Fruit fly (Drosophila melanogaster) whole organism, embryonic: ENCODE data around the gene CG44040.

ENCODE experiments used
- ATbp ChIP-seq: fragments of 200-800 bp; sonication (Bioruptor generic); optimal IDR thresholded peaks from 2 replicates; lab custom pipeline; 2017; ENCODE audit warnings: missing biosample characterization, mild to moderate bottlenecking, missing genetic modification characterization, missing genetic modification reagents
- Bdp1 ChIP-seq: fragments of 200-800 bp; sonication (Bioruptor generic); optimal IDR thresholded peaks from 3 replicates; lab custom pipeline; 2016; ENCODE audit warnings: missing biosample characterization, missing genetic modification characterization
- CG10462 ChIP-seq: fragments of 200-800 bp; sonication (Bioruptor generic); optimal IDR thresholded peaks from 2 replicates; lab custom pipeline; 2016; ENCODE audit warnings: missing biosample characterization, missing genetic modification characterization
- CG10565 ChIP-seq: fragments of 200-800 bp; sonication (Bioruptor generic); optimal IDR thresholded peaks from 3 replicates; lab custom pipeline; 2016; ENCODE audit warnings: missing biosample characterization, mild to moderate bottlenecking, missing genetic modification characterization
- CG10979 ChIP-seq: fragments of 200-800 bp; sonication (Bioruptor generic); optimal IDR thresholded peaks from 2 replicates; lab custom pipeline; 2018; ENCODE audit warnings: missing biosample characterization, mild to moderate bottlenecking, missing genetic modification characterization, moderate library complexity
- CG11398 ChIP-seq: fragments of 200-800 bp; sonication (Bioruptor generic); optimal IDR thresholded peaks from 2 replicates; lab custom pipeline; 2016; ENCODE audit warnings: missing biosample characterization, missing genetic modification characterization
- CG15073 ChIP-seq: fragments of 200-800 bp; sonication (Bioruptor generic); optimal IDR thresholded peaks from 2 replicates; lab custom pipeline; 2016; ENCODE audit warnings: missing biosample characterization, missing genetic modification characterization
- CG15696 ChIP-seq: fragments of 200-800 bp; sonication (Bioruptor generic); optimal IDR thresholded peaks from 2 replicates; lab custom pipeline; 2019; ENCODE audit warnings: missing biosample characterization, mild to moderate bottlenecking, missing genetic modification characterization, moderate library complexity
- CG17359 ChIP-seq: fragments of 200-800 bp; sonication (Bioruptor generic); optimal IDR thresholded peaks from 3 replicates; lab custom pipeline; 2018; ENCODE audit warnings: missing biosample characterization, mild to moderate bottlenecking, missing genetic modification characterization, moderate library complexity
- CG18011 ChIP-seq: fragments of 200-800 bp; sonication (Bioruptor generic); optimal IDR thresholded peaks from 2 replicates; lab custom pipeline; 2017; ENCODE audit warnings: missing biosample characterization, missing genetic modification characterization, mild to moderate bottlenecking, moderate library complexity, missing genotype
- CG1832 ChIP-seq: fragments of 200-800 bp; sonication (Bioruptor generic); optimal IDR thresholded peaks from 2 replicates; lab custom pipeline; 2017; ENCODE audit warnings: missing biosample characterization, mild to moderate bottlenecking, missing genetic modification characterization, inconsistent platforms
- CG18599 ChIP-seq: fragments of 200-800 bp; sonication (Bioruptor generic); optimal IDR thresholded peaks from 3 replicates; lab custom pipeline; 2017; ENCODE audit warnings: missing biosample characterization, missing genetic modification characterization, mild to moderate bottlenecking, moderate library complexity, missing genetic modification reagents
- CG2129 ChIP-seq: fragments of 200-800 bp; sonication (Bioruptor generic); IDR thresholded peaks from 2 replicates; pipeline ENCODE4 v1.3.6; 2022; ENCODE audit warnings: missing biosample characterization, missing genetic modification characterization; ENCODE audit not compliant: partially characterized antibody
- CG3065 ChIP-seq: fragments of 200-800 bp; sonication (Bioruptor generic); optimal IDR thresholded peaks from 2 replicates; lab custom pipeline; 2016; ENCODE audit warnings: missing biosample characterization, missing genetic modification characterization
- CG31224 ChIP-seq: fragments of 200-800 bp; sonication (Bioruptor generic); IDR thresholded peaks from 2 replicates; pipeline ENCODE4 v1.3.6; 2022; ENCODE audit warnings: missing biosample characterization, missing genetic modification characterization
- CG32532 ChIP-seq: fragments of 200-800 bp; sonication (Bioruptor generic); IDR thresholded peaks from 2 replicates; pipeline ENCODE4 v1.3.6; 2022; ENCODE audit warnings: missing biosample characterization, missing genetic modification characterization
- CG32772 ChIP-seq: fragments of 200-800 bp; sonication (Bioruptor generic); IDR thresholded peaks from 2 replicates; pipeline ENCODE4 v1.3.6; 2022; ENCODE audit warnings: missing biosample characterization, missing genetic modification characterization
- CG5953 ChIP-seq: fragments of 200-800 bp; sonication (Bioruptor generic); IDR thresholded peaks from 2 replicates; pipeline ENCODE4 v1.3.6; 2022; ENCODE audit warnings: missing biosample characterization, missing genetic modification characterization
- CG6689 ChIP-seq: fragments of 200-800 bp; sonication (Bioruptor generic); IDR thresholded peaks from 2 replicates; pipeline ENCODE4 v1.3.6; 2022; ENCODE audit warnings: missing biosample characterization, missing genetic modification characterization
- CG6765 ChIP-seq: fragments of 200-800 bp; sonication (Bioruptor generic); optimal IDR thresholded peaks from 3 replicates; lab custom pipeline; 2017; ENCODE audit warnings: missing biosample characterization, mild to moderate bottlenecking, missing genetic modification characterization
- CG7928 ChIP-seq: fragments of 200-800 bp; sonication (Bioruptor generic); optimal IDR thresholded peaks from 2 replicates; lab custom pipeline; 2017; ENCODE audit warnings: missing biosample characterization, mild to moderate bottlenecking, missing genetic modification characterization
- CTCF ChIP-seq: fragments of 200-800 bp; sonication (Bioruptor generic); optimal IDR thresholded peaks from 2 replicates; lab custom pipeline; 2017; ENCODE audit warnings: missing biosample characterization, mild to moderate bottlenecking, missing genetic modification characterization, moderate library complexity
- CoRest ChIP-seq: fragments of 200-800 bp; sonication (Bioruptor generic); optimal IDR thresholded peaks from 3 replicates; lab custom pipeline; 2018; ENCODE audit warnings: missing biosample characterization, mild to moderate bottlenecking, missing genetic modification characterization, moderate library complexity
- Dip3 ChIP-seq: fragments of 200-800 bp; sonication (Bioruptor generic); optimal IDR thresholded peaks from 3 replicates; lab custom pipeline; 2016; ENCODE audit warnings: missing biosample characterization, missing genetic modification characterization
- Dp ChIP-seq: fragments of 200-800 bp; sonication (Bioruptor generic); optimal IDR thresholded peaks from 2 replicates; lab custom pipeline; 2018; ENCODE audit warnings: missing biosample characterization, mild to moderate bottlenecking, missing genetic modification characterization, moderate library complexity
- H15 ChIP-seq: fragments of 200-800 bp; sonication (Bioruptor generic); IDR thresholded peaks from 3 replicates; pipeline ENCODE4 v1.3.6; 2022; ENCODE audit warnings: missing biosample characterization, missing genetic modification characterization
- Oli ChIP-seq: fragments of 200-800 bp; sonication (Bioruptor generic); optimal IDR thresholded peaks from 2 replicates; lab custom pipeline; 2018; ENCODE audit warnings: missing biosample characterization, mild to moderate bottlenecking, missing genetic modification characterization, moderate library complexity
- Optix ChIP-seq: fragments of 200-800 bp; sonication (Bioruptor generic); IDR thresholded peaks from 3 replicates; pipeline ENCODE4 v1.3.6; 2022; ENCODE audit warnings: missing biosample characterization, missing genetic modification characterization
- Sox102F ChIP-seq: fragments of 200-800 bp; sonication (Bioruptor generic); optimal IDR thresholded peaks from 2 replicates; lab custom pipeline; 2018; ENCODE audit warnings: missing biosample characterization, mild to moderate bottlenecking, missing genetic modification characterization, moderate library complexity
- Xrp1 ChIP-seq: fragments of 200-800 bp; sonication (Bioruptor generic); IDR thresholded peaks from 2 replicates; pipeline ENCODE4 v1.3.6; 2022; ENCODE audit warnings: missing biosample characterization, missing genetic modification characterization
- abd-A ChIP-seq: fragments of 200-800 bp; sonication (Bioruptor generic); optimal IDR thresholded peaks from 3 replicates; lab custom pipeline; 2019; ENCODE audit warnings: missing biosample characterization, mild to moderate bottlenecking, missing genetic modification characterization, moderate library complexity
- ac ChIP-seq: fragments of 200-800 bp; sonication (Bioruptor generic); optimal IDR thresholded peaks from 3 replicates; lab custom pipeline; 2017; ENCODE audit warnings: missing biosample characterization, mild to moderate bottlenecking, missing genetic modification characterization
- aop ChIP-seq: fragments of 200-800 bp; sonication (Bioruptor generic); IDR thresholded peaks from 2 replicates; pipeline ENCODE4 v1.3.6; 2022; ENCODE audit warnings: missing biosample characterization, missing genetic modification characterization
- ara ChIP-seq: fragments of 200-800 bp; sonication (Bioruptor generic); IDR thresholded peaks from 2 replicates; pipeline ENCODE4 v1.3.6; 2022; ENCODE audit warnings: missing biosample characterization, missing genetic modification characterization
- chinmo ChIP-seq: fragments of 200-800 bp; sonication (Bioruptor generic); IDR thresholded peaks from 4 replicates; pipeline ENCODE4 v1.3.6; 2022; ENCODE audit warnings: missing biosample characterization, missing genetic modification characterization; ENCODE audit not compliant: partially characterized antibody
- croc ChIP-seq: fragments of 200-800 bp; sonication (Bioruptor generic); conservative IDR thresholded peaks from 3 replicates; pipeline ENCODE4 v1.3.6; 2022; ENCODE audit warnings: missing biosample characterization, missing genetic modification characterization
- exex ChIP-seq: fragments of 200-800 bp; sonication (Bioruptor generic); optimal IDR thresholded peaks from 4 replicates; lab custom pipeline; 2018; ENCODE audit warnings: missing biosample characterization, mild to moderate bottlenecking, missing genetic modification characterization, moderate library complexity
- fd96Cb ChIP-seq: fragments of 200-800 bp; sonication (Bioruptor generic); optimal IDR thresholded peaks from 2 replicates; lab custom pipeline; 2018; ENCODE audit warnings: missing biosample characterization, mild to moderate bottlenecking, missing genetic modification characterization, moderate library complexity
- gfzf ChIP-seq: fragments of 200-800 bp; sonication (Bioruptor generic); optimal IDR thresholded peaks from 2 replicates; lab custom pipeline; 2016; ENCODE audit warnings: missing biosample characterization, mild to moderate bottlenecking, missing genetic modification characterization, moderate library complexity
- her ChIP-seq: fragments of 200-800 bp; sonication (Bioruptor generic); optimal IDR thresholded peaks from 2 replicates; lab custom pipeline; 2016; ENCODE audit warnings: missing biosample characterization, missing genetic modification characterization
- klu ChIP-seq: fragments of 200-800 bp; sonication (Bioruptor generic); IDR thresholded peaks from 2 replicates; pipeline ENCODE4 v1.3.6; 2022; ENCODE audit warnings: missing biosample characterization, missing genetic modification characterization
- lbe ChIP-seq: fragments of 200-800 bp; sonication (Bioruptor generic); optimal IDR thresholded peaks from 2 replicates; lab custom pipeline; 2016; ENCODE audit warnings: missing biosample characterization, mild to moderate bottlenecking, missing genetic modification characterization
- lola ChIP-seq, 3 experiments: fragments of >200 bp in 2 of 3; fragments of 200-800 bp in 1 of 3; sonication (Bioruptor generic) in 1 of 3; optimal IDR thresholded peaks; 2 replicates each; lab custom pipeline; 2017 to 2019; ENCODE audit warnings: missing biosample characterization in 3 of 3, missing genetic modification characterization in 3 of 3, mild to moderate bottlenecking in 1 of 3, moderate library complexity in 1 of 3
- oc ChIP-seq: fragments of 200-800 bp; sonication (Bioruptor generic); optimal IDR thresholded peaks from 2 replicates; lab custom pipeline; 2018; ENCODE audit warnings: missing biosample characterization, mild to moderate bottlenecking, missing genetic modification characterization, moderate library complexity
- ranshi ChIP-seq: fragments of 200-800 bp; sonication (Bioruptor generic); IDR thresholded peaks from 2 replicates; pipeline ENCODE4 v1.3.6; 2022; ENCODE audit warnings: missing biosample characterization, missing genetic modification characterization
- rib ChIP-seq: fragments of 200-800 bp; sonication (Bioruptor generic); IDR thresholded peaks from 2 replicates; pipeline ENCODE4 v1.3.6; 2022; ENCODE audit warnings: missing biosample characterization, missing genetic modification characterization
- scrt ChIP-seq: fragments of 200-800 bp; sonication (Bioruptor generic); optimal IDR thresholded peaks from 2 replicates; lab custom pipeline; 2018; ENCODE audit warnings: missing biosample characterization, mild to moderate bottlenecking, missing genetic modification characterization, moderate library complexity
- ssp ChIP-seq: fragments of 200-800 bp; sonication (Bioruptor generic); IDR thresholded peaks from 2 replicates; pipeline ENCODE4 v1.3.6; 2022; ENCODE audit warnings: missing biosample characterization, missing genetic modification characterization
- toy ChIP-seq: fragments of 200-800 bp; sonication (Bioruptor generic); IDR thresholded peaks from 2 replicates; pipeline ENCODE4 v1.3.6; 2022; ENCODE audit warnings: missing biosample characterization, missing genetic modification characterization
- vvl ChIP-seq: fragments of 200-800 bp; sonication (Bioruptor generic); IDR thresholded peaks from 2 replicates; pipeline ENCODE4 v1.3.6; 2022; ENCODE audit warnings: missing biosample characterization, missing genetic modification characterization
- wdn ChIP-seq: fragments of 200-800 bp; sonication (Bioruptor generic); IDR thresholded peaks from 2 replicates; pipeline ENCODE4 v1.3.6; 2022; ENCODE audit warnings: missing biosample characterization, missing genetic modification characterization

The CG44040 gene

dm6 chr3R:15366839-15367238 lies 46.7 kb downstream of the CG44040 start (continued):
- TF ChIP-seq CoRest (tag; lab: Kevin White, UChicago) (no peak), Dip3 (no peak), CTCF (GFP tag; lab: Kevin White, UChicago) (no peak), vvl (GFP tag; lab: Robert Waterston, UW) (peak; percentile 77), ATbp (GFP tag; lab: Kevin White, UChicago) (no peak), CG1832 (no peak), oc (tag; lab: Kevin White, UChicago) (no peak), chinmo (GFP tag; lab: Robert Waterston, UW) (no peak), rib (GFP tag; lab: Robert Waterston, UW) (no peak), CG7928 (GFP tag; lab: Kevin White, UChicago) (no peak), fd96Cb (tag; lab: Kevin White, UChicago) (peak; percentile 29), Optix (no peak), CG32532 (peak; percentile 37; the same call in 1 of the 2 replicates), ranshi (GFP tag; lab: Robert Waterston, UW) (peak; percentile 41; the same call in 1 of the 2 replicates), CG17359 (tag; lab: Kevin White, UChicago) (peak; percentile 45), Bdp1 (GFP tag; lab: Kevin White, UChicago) (no peak), CG31224 (GFP tag; lab: Robert Waterston, UW) (no peak), toy (GFP tag; lab: Robert Waterston, UW) (no peak), Xrp1 (GFP tag; lab: Robert Waterston, UW) (peak; percentile 41; the same call in 1 of the 2 replicates), Sox102F (no peak), CG2129 (GFP tag; lab: Robert Waterston, UW) (no peak), Oli (tag; lab: Kevin White, UChicago) (peak; percentile 25), her (GFP tag; lab: Kevin White, UChicago) (no peak), abd-A (tag; lab: Kevin White, UChicago) (no peak), CG18599 (GFP tag; lab: Kevin White, UChicago) (no peak), CG6689 (GFP tag; lab: Robert Waterston, UW) (0 out of 2 replicates have a peak, but pooled peaks have one; percentile 29), Dp (GFP tag; lab: Kevin White, UChicago) (no peak), gfzf (no peak), lola (GFP tag; optimal IDR thresholded peaks at IDR 0.05; lab: Kevin White, UChicago) (no peak), CG10565 (no peak), H15 (GFP tag; lab: Robert Waterston, UW) (no peak), ara (GFP tag; lab: Robert Waterston, UW) (no peak), ssp (0 out of 2 replicates have a peak, but pooled peaks have one; percentile 27), croc (no peak), klu (no peak), CG3065 (GFP tag; lab: Kevin White, UChicago) (no peak), aop (GFP tag; lab: Robert Waterston, UW) (no peak), lbe (GFP tag; lab: Kevin White, UChicago) (no peak), exex (no peak), CG32772 (peak; percentile 42; the same call in 1 of the 2 replicates), CG15073 (GFP tag; lab: Kevin White, UChicago) (no peak), CG18011 (GFP tag; lab: Kevin White, UChicago) (no peak), CG11398 (GFP tag; lab: Kevin White, UChicago) (no peak), CG15696 (tag; lab: Kevin White, UChicago) (no peak), CG10462 (GFP tag; lab: Kevin White, UChicago) (no peak), CG5953 (no peak), wdn (no peak), CG10979 (peak; percentile 44), CG6765 (GFP tag; lab: Kevin White, UChicago) (peak; percentile 8), ac (GFP tag; lab: Kevin White, UChicago) (no peak), scrt (GFP tag; lab: Kevin White, UChicago) (no peak)
